Worm (Caenorhabditis elegans) whole organism, young adult: ENCODE data around the gene Y54F10AM.6.
A peak's percentile ranks its signal among the peaks of the same experiment; 100 is the strongest.
"Not testable (repeated sequence)": the region's sequence is repeated elsewhere in the genome, so short reads cannot be mapped to it uniquely, and the experiment has no call there.

Experiments used
- D2030.7 ChIP-seq: fragments of 200-800 bp; sonication (Bioruptor generic); IDR thresholded peaks from 2 replicates; pipeline ENCODE4 v1.3.6; 2022; ENCODE audit warnings: missing genetic modification reagents, missing genetic modification characterization, missing compliant biosample characterization
- F22D6.2 ChIP-seq: sonication (generic microtip); optimal IDR thresholded peaks from 2 replicates; lab custom pipeline; 2016; ENCODE audit warnings: mild to moderate bottlenecking, missing genetic modification characterization, missing compliant biosample characterization
- F33H1.4 ChIP-seq: fragments of 200-800 bp; sonication (Bioruptor generic); IDR thresholded peaks from 2 replicates; pipeline ENCODE4 v1.3.6; 2022; ENCODE audit warnings: missing genetic modification reagents, missing genetic modification characterization, missing compliant biosample characterization
- F49E8.2 ChIP-seq: sonication (generic microtip); optimal IDR thresholded peaks from 3 replicates; lab custom pipeline; 2017; ENCODE audit warnings: missing genetic modification characterization, mild to moderate bottlenecking, missing compliant biosample characterization, antibody characterized with exemption, moderate library complexity; ENCODE audit not compliant: insufficient read depth
- T07F8.4 ChIP-seq: sonication (generic microtip); optimal IDR thresholded peaks from 2 replicates; lab custom pipeline; 2016; ENCODE audit warnings: mild to moderate bottlenecking, missing genetic modification characterization, moderate library complexity, missing compliant biosample characterization
- Y53F4B.3 ChIP-seq: fragments of 200-800 bp; sonication (Bioruptor generic); IDR thresholded peaks from 2 replicates; pipeline ENCODE4 v1.3.6; 2022; ENCODE audit warnings: missing genetic modification reagents, missing genetic modification characterization, missing compliant biosample characterization
- Y67H2A.10 ChIP-seq: fragments of 200-800 bp; sonication (Bioruptor generic); conservative IDR thresholded peaks from 2 replicates; pipeline ENCODE4 v1.3.6; 2022; ENCODE audit warnings: missing genetic modification reagents, missing genetic modification characterization, missing compliant biosample characterization
- ZK185.1 ChIP-seq: sonication (generic microtip); optimal IDR thresholded peaks from 2 replicates; lab custom pipeline; 2016; ENCODE audit warnings: mild to moderate bottlenecking, missing genetic modification characterization, missing compliant biosample characterization; ENCODE audit not compliant: poor library complexity, severe bottlenecking
- akir-1 ChIP-seq: fragments of 200-800 bp; sonication (Bioruptor generic); optimal IDR thresholded peaks from 2 replicates; lab custom pipeline; 2018; ENCODE audit warnings: mild to moderate bottlenecking, missing genetic modification characterization, moderate library complexity, missing compliant biosample characterization
- aptf-3 ChIP-seq: fragments of 200-800 bp; sonication (Bioruptor generic); IDR thresholded peaks from 2 replicates; pipeline ENCODE4 v1.3.6; 2022; ENCODE audit warnings: missing genetic modification characterization, missing compliant biosample characterization
- attf-5 ChIP-seq: fragments of 200-800 bp; sonication (Bioruptor generic); optimal IDR thresholded peaks from 2 replicates; lab custom pipeline; 2018; ENCODE audit warnings: mild to moderate bottlenecking, missing genetic modification characterization, missing compliant biosample characterization
- bed-1 ChIP-seq: fragments of 200-800 bp; sonication (Bioruptor generic); IDR thresholded peaks from 2 replicates; pipeline ENCODE4 v1.3.6; 2022; ENCODE audit warnings: missing genetic modification reagents, missing genetic modification characterization, missing compliant biosample characterization
- ceh-27 ChIP-seq: fragments of 200-800 bp; sonication (Bioruptor generic); optimal IDR thresholded peaks from 2 replicates; lab custom pipeline; 2018; ENCODE audit warnings: mild to moderate bottlenecking, missing genetic modification characterization, moderate library complexity, missing compliant biosample characterization
- ceh-91 ChIP-seq: fragments of 200-800 bp; sonication (Bioruptor generic); IDR thresholded peaks from 2 replicates; pipeline ENCODE4 v1.3.6; 2022; ENCODE audit warnings: missing genetic modification reagents, missing genetic modification characterization, missing compliant biosample characterization
- efl-1 ChIP-seq: fragments of 150-350 bp; optimal IDR thresholded peaks from 2 replicates; lab custom pipeline; 2014; ENCODE audit warnings: missing biosample characterization, missing genetic modification reagents, missing genetic modification characterization
- egl-44 ChIP-seq: fragments of 200-800 bp; sonication (Bioruptor generic); IDR thresholded peaks from 2 replicates; pipeline ENCODE4 v1.3.6; 2022; ENCODE audit warnings: missing genetic modification reagents, missing genetic modification characterization, missing compliant biosample characterization
- ekl-4 ChIP-seq: fragments of 200-800 bp; sonication (Bioruptor generic); IDR thresholded peaks from 2 replicates; pipeline ENCODE4 v1.3.6; 2022; ENCODE audit warnings: missing genetic modification reagents, missing genetic modification characterization, missing compliant biosample characterization
- hmg-1.2 ChIP-seq: fragments of 200-800 bp; sonication (Bioruptor generic); IDR thresholded peaks from 2 replicates; pipeline ENCODE4 v1.3.6; 2022; ENCODE audit warnings: missing genetic modification reagents, missing genetic modification characterization, missing compliant biosample characterization
- hmg-20 ChIP-seq: fragments of 200-800 bp; sonication (Bioruptor generic); IDR thresholded peaks from 2 replicates; pipeline ENCODE4 v1.3.6; 2022; ENCODE audit warnings: missing genetic modification reagents, missing genetic modification characterization, missing compliant biosample characterization
- lin-26 ChIP-seq: fragments of 200-800 bp; sonication (Bioruptor generic); IDR thresholded peaks from 2 replicates; pipeline ENCODE4 v1.3.6; 2022; ENCODE audit warnings: missing genetic modification reagents, missing genetic modification characterization, missing compliant biosample characterization
- lin-40 ChIP-seq: sonication (generic microtip); optimal IDR thresholded peaks from 2 replicates; lab custom pipeline; 2016; ENCODE audit warnings: missing genetic modification characterization, mild to moderate bottlenecking, missing compliant biosample characterization, missing genotype, missing genetic modification reagents
- lsl-1 ChIP-seq: fragments of 200-800 bp; sonication (Bioruptor generic); optimal IDR thresholded peaks from 2 replicates; lab custom pipeline; 2018; ENCODE audit warnings: mild to moderate bottlenecking, missing genetic modification characterization, moderate library complexity, missing compliant biosample characterization
- madf-6 ChIP-seq: fragments of 200-800 bp; sonication (Bioruptor generic); IDR thresholded peaks from 2 replicates; pipeline ENCODE4 v1.3.6; 2022; ENCODE audit warnings: missing genetic modification reagents, missing genetic modification characterization, missing compliant biosample characterization
- madf-8 ChIP-seq: fragments of 200-800 bp; sonication (Bioruptor generic); conservative IDR thresholded peaks from 2 replicates; pipeline ENCODE4 v1.3.6; 2022; ENCODE audit warnings: missing genetic modification reagents, missing genetic modification characterization, missing compliant biosample characterization
- mcd-1 ChIP-seq: fragments of 200-800 bp; sonication (Bioruptor generic); IDR thresholded peaks from 2 replicates; pipeline ENCODE4 v1.3.6; 2022; ENCODE audit warnings: missing genetic modification reagents, missing genetic modification characterization, missing compliant biosample characterization
- mel-28 ChIP-seq: sonication (generic microtip); optimal IDR thresholded peaks from 2 replicates; lab custom pipeline; 2016; ENCODE audit warnings: borderline replicate concordance, mild to moderate bottlenecking, missing genetic modification characterization, missing compliant biosample characterization
- nfya-2 ChIP-seq: fragments of 200-800 bp; sonication (Bioruptor generic); IDR thresholded peaks from 2 replicates; pipeline ENCODE4 v1.3.6; 2022; ENCODE audit warnings: missing genetic modification reagents, missing genetic modification characterization, missing compliant biosample characterization
- rec-8 ChIP-seq, 2 experiments: sonication (generic microtip); optimal IDR thresholded peaks; 2 replicates each; lab custom pipeline; 2016; ENCODE audit warnings: mild to moderate bottlenecking in 2 of 2, missing genetic modification characterization in 2 of 2, missing genetic modification reagents in 2 of 2, missing genotype in 2 of 2, missing biosample characterization in 1 of 2, missing compliant biosample characterization in 1 of 2, moderate library complexity in 1 of 2
- rpc-1 ChIP-seq, 2 experiments: fragments of 150-350 bp in 1 of 2; sonication (generic microtip) in 1 of 2; optimal IDR thresholded peaks; 2 replicates each; lab custom pipeline; 2014 to 2018; ENCODE audit warnings: missing biosample characterization in 1 of 2, missing genetic modification characterization in 1 of 2, missing genetic modification reagents in 1 of 2, missing genotype in 1 of 2
- snpc-1.3 ChIP-seq: sonication (generic microtip); optimal IDR thresholded peaks from 2 replicates; lab custom pipeline; 2017; ENCODE audit warnings: missing genetic modification characterization, mild to moderate bottlenecking, missing compliant biosample characterization, antibody characterized with exemption, moderate library complexity, missing genotype, missing genetic modification reagents; ENCODE audit not compliant: insufficient read depth
- tbx-9 ChIP-seq: sonication (generic microtip); optimal IDR thresholded peaks from 2 replicates; lab custom pipeline; 2016; ENCODE audit warnings: borderline replicate concordance, missing genetic modification characterization, inconsistent platforms, missing compliant biosample characterization
- tlf-1 ChIP-seq: fragments of 200-800 bp; sonication (Bioruptor generic); optimal IDR thresholded peaks from 2 replicates; lab custom pipeline; 2018; ENCODE audit warnings: mild to moderate bottlenecking, missing genetic modification characterization, missing compliant biosample characterization
- xnd-1 ChIP-seq: sonication (generic microtip); optimal IDR thresholded peaks from 2 replicates; lab custom pipeline; 2016; ENCODE audit warnings: missing genotype, missing genetic modification reagents, missing genetic modification characterization, missing compliant biosample characterization
- zfh-2 ChIP-seq: fragments of 200-800 bp; sonication (Bioruptor generic); conservative IDR thresholded peaks from 2 replicates; pipeline ENCODE4 v1.3.6; 2022; ENCODE audit warnings: missing genetic modification reagents, missing genetic modification characterization, missing compliant biosample characterization
- ztf-18 ChIP-seq: sonication (generic microtip); optimal IDR thresholded peaks from 2 replicates; lab custom pipeline; 2016; ENCODE audit warnings: missing genotype, mild to moderate bottlenecking, missing genetic modification characterization, missing compliant biosample characterization

Gene Y54F10AM.6

ce11 chrIII:2508518-2508917 is at the start of gene Y54F10AM.6:
Gene Y54F10AM.6 (plus strand): TSS chrIII:2508818.
- no peak for TF ChIP-seq tlf-1 (GFP tag; lab: Kevin White, UChicago)
- TF ChIP-seq ztf-18 (tag; lab: Kevin White, UChicago), result no peak
- no peak for TF ChIP-seq zfh-2 (GFP tag; lab: Robert Waterston, UW)
- TF ChIP-seq Y67H2A.10 (GFP tag; lab: Robert Waterston, UW), result no peak
- TF ChIP-seq F22D6.2, result no peak
- TF ChIP-seq efl-1 (GFP tag; lab: Kevin White, UChicago), result no peak
- no peak for TF ChIP-seq ceh-91 (GFP tag; lab: Robert Waterston, UW)
- no peak for TF ChIP-seq T07F8.4 (tag; lab: Kevin White, UChicago)
- TF ChIP-seq bed-1 (GFP tag; lab: Robert Waterston, UW), result no peak
- TF ChIP-seq tbx-9, result no peak
- TF ChIP-seq Y53F4B.3 (GFP tag; lab: Robert Waterston, UW), result no peak
- no peak for TF ChIP-seq F49E8.2
- TF ChIP-seq attf-5, result no peak
- no peak for TF ChIP-seq akir-1

- TF ChIP-seq mcd-1 (GFP tag; lab: Robert Waterston, UW) (0 out of 2 replicates have a peak, but pooled peaks have one; percentile 26), hmg-1.2 (0 out of 2 replicates have a peak, but pooled peaks have one; percentile 8), F33H1.4 (peak; percentile 39), madf-6 (GFP tag; lab: Robert Waterston, UW) (peak; percentile 64), rpc-1 (tag; optimal IDR thresholded peaks at IDR 0.05; lab: Kevin White, UChicago) (peak; percentile 48), D2030.7 (GFP tag; lab: Robert Waterston, UW) (peak; percentile 53; the same call in 1 of the 2 replicates), egl-44 (GFP tag; lab: Robert Waterston, UW) (peak; percentile 49; the same call in 1 of the 2 replicates), lin-26 (GFP tag; lab: Robert Waterston, UW) (peak; percentile 74), hmg-20 (0 out of 2 replicates have a peak, but pooled peaks have one; percentile 9)
- TF ChIP-seq rpc-1 (optimal IDR thresholded peaks at IDR 0.05; lab: Kevin White, UChicago), result not testable (repeated sequence)
These were observed 48.2 kb upstream of the Y54F10AM.6 start for ce11 chrIII:2460403-2460802.

- peak; percentile 74 for TF ChIP-seq xnd-1
- TF ChIP-seq madf-8 (GFP tag; lab: Robert Waterston, UW), result peak; percentile 65
- 0 out of 2 replicates have a peak, but pooled peaks have one; percentile 8 for TF ChIP-seq D2030.7 (GFP tag; lab: Robert Waterston, UW)
- peak; percentile 84 for TF ChIP-seq madf-6 (GFP tag; lab: Robert Waterston, UW)
- peak; percentile 87 for TF ChIP-seq F33H1.4
- TF ChIP-seq lsl-1, result peak; percentile 70
These were observed 47.4 kb upstream of the Y54F10AM.6 start for ce11 chrIII:2461040-2461715.

ce11 chrIII:2468202-2468601 is 40.4 kb upstream of the Y54F10AM.6 start, which contains the start of the genes E02H9.9 and E02H9.1:
Gene E02H9.9 (minus strand): TSS chrIII:2468302.
Gene E02H9.1 (plus strand): TSS chrIII:2468486.
- no peak for TF ChIP-seq mel-28
- TF ChIP-seq snpc-1.3 (tag; lab: Kevin White, UChicago), result no peak
- TF ChIP-seq ceh-91 (GFP tag; lab: Robert Waterston, UW), result no peak
- no peak for TF ChIP-seq rec-8 (tag; optimal IDR thresholded peaks at IDR 0.05; lab: Kevin White, UChicago)
- TF ChIP-seq ekl-4 (GFP tag; lab: Robert Waterston, UW), result no peak
- no peak for TF ChIP-seq lin-40 (tag; lab: Kevin White, UChicago)
- no peak for TF ChIP-seq ceh-27 (GFP tag; lab: Kevin White, UChicago)
- TF ChIP-seq ZK185.1 (tag; lab: Kevin White, UChicago), result no peak
- no peak for TF ChIP-seq aptf-3 (GFP tag; lab: Robert Waterston, UW)
- TF ChIP-seq nfya-2 (GFP tag; lab: Robert Waterston, UW), result no peak
